Worm (Caenorhabditis elegans) whole organism, early embryonic: ENCODE results near the gene C44C10.5.

ENCODE experiments used
- B0310.2 ChIP-seq: sonication (generic microtip); optimal IDR thresholded peaks from 2 replicates; lab custom pipeline; 2016; ENCODE audit warnings: mild to moderate bottlenecking, missing genetic modification characterization, missing compliant biosample characterization
- F13C5.2 ChIP-seq: sonication (generic microtip); optimal IDR thresholded peaks from 2 replicates; lab custom pipeline; 2017; ENCODE audit warnings: mild to moderate bottlenecking, missing genetic modification characterization, inconsistent platforms, missing compliant biosample characterization
- aly-1 ChIP-seq: sonication (generic microtip); optimal IDR thresholded peaks from 2 replicates; lab custom pipeline; 2016; ENCODE audit warnings: missing genetic modification characterization, missing compliant biosample characterization
- ama-1 ChIP-seq: fragments of 150-350 bp; optimal IDR thresholded peaks from 2 replicates; lab custom pipeline; 2014
- ceh-13 ChIP-seq: fragments of 200-800 bp; sonication (Bioruptor generic); optimal IDR thresholded peaks from 2 replicates; lab custom pipeline; 2018; ENCODE audit warnings: mild to moderate bottlenecking, missing genetic modification characterization, missing compliant biosample characterization
- ets-7 ChIP-seq: sonication (generic microtip); optimal IDR thresholded peaks from 2 replicates; lab custom pipeline; 2016; ENCODE audit warnings: missing genotype, missing genetic modification characterization, missing compliant biosample characterization
- flt-1 ChIP-seq: fragments of 200-800 bp; sonication (Bioruptor generic); IDR thresholded peaks from 2 replicates; pipeline ENCODE4 v1.3.6; 2022; ENCODE audit warnings: missing genetic modification characterization, missing compliant biosample characterization
- hmbx-1 ChIP-seq: sonication (generic microtip); optimal IDR thresholded peaks from 2 replicates; lab custom pipeline; 2016; ENCODE audit warnings: mild to moderate bottlenecking, missing genetic modification characterization, missing compliant biosample characterization
- hmg-4 ChIP-seq: fragments of 200-800 bp; sonication (Bioruptor generic); optimal IDR thresholded peaks from 2 replicates; lab custom pipeline; 2018; ENCODE audit warnings: mild to moderate bottlenecking, missing genetic modification characterization, missing compliant biosample characterization
- hnd-1 ChIP-seq: sonication (generic microtip); optimal IDR thresholded peaks from 2 replicates; lab custom pipeline; 2016; ENCODE audit warnings: missing genetic modification characterization, missing compliant biosample characterization
- pes-1 ChIP-seq: fragments of 200-800 bp; sonication (Bioruptor generic); IDR thresholded peaks from 2 replicates; pipeline ENCODE4 v1.3.6; 2022; ENCODE audit warnings: missing genetic modification reagents, missing genetic modification characterization, missing compliant biosample characterization
- sea-1 ChIP-seq: fragments of 200-800 bp; sonication (Bioruptor generic); conservative IDR thresholded peaks from 2 replicates; pipeline ENCODE4 v1.3.6; 2022; ENCODE audit warnings: missing genetic modification characterization, missing compliant biosample characterization
- tbx-11 ChIP-seq: fragments of 200-800 bp; sonication (Bioruptor generic); IDR thresholded peaks from 2 replicates; pipeline ENCODE4 v1.3.6; 2022; ENCODE audit warnings: missing genetic modification characterization, missing compliant biosample characterization
- tbx-37 ChIP-seq: fragments of 200-800 bp; sonication (Bioruptor generic); conservative IDR thresholded peaks from 2 replicates; pipeline ENCODE4 v1.3.6; 2022; ENCODE audit warnings: missing genetic modification reagents, missing genetic modification characterization, missing compliant biosample characterization

DNA sequence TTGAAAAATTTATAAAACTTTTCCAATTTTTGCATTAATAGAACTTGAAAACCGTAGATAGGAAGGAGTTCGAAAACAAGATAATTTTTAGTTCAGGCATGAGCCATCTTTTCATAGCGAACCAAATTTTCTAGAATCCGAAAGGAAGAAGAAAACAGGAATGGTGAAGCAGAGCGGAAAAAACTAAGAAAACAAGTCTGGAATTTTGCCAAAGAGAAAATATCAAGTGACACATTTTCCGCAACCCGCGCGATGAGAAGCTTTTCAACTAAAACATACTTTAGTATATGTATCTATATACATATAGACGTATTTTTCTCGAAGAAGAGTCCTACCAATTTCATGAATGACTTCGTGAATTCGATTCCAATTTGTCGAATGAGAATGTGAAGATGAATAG is 48.8 kb upstream of the C44C10.5 start:
- TF ChIP-seq ama-1 (lab: Kevin White, UChicago) = no peak
- TF ChIP-seq hmbx-1 = no peak
- no peak for TF ChIP-seq hnd-1 (tag; lab: Kevin White, UChicago)
- no peak for TF ChIP-seq F13C5.2
- no peak for TF ChIP-seq sea-1 (GFP tag; lab: Robert Waterston, UW)
- TF ChIP-seq tbx-11 = no peak
- no peak for TF ChIP-seq tbx-37 (GFP tag; lab: Robert Waterston, UW)
- TF ChIP-seq pes-1 (GFP tag; lab: Robert Waterston, UW) = no peak
- no peak for TF ChIP-seq flt-1
- no peak for TF ChIP-seq B0310.2 (tag; lab: Kevin White, UChicago)
- no peak for TF ChIP-seq aly-1 (tag; lab: Kevin White, UChicago)
- no peak for TF ChIP-seq hmg-4
- no peak for TF ChIP-seq ceh-13 (GFP tag; lab: Kevin White, UChicago)
- TF ChIP-seq ets-7 = no peak
